Worm (Caenorhabditis elegans) whole organism, young adult: ENCODE measurements around the gene tsr-1.

Source experiments
- B0261.1 ChIP-seq: sonication (generic microtip); optimal IDR thresholded peaks from 2 replicates; lab custom pipeline; 2016; ENCODE audit warnings: mild to moderate bottlenecking, missing genetic modification characterization, moderate library complexity, missing compliant biosample characterization
- B0336.3 ChIP-seq: fragments of 200-800 bp; sonication (Bioruptor generic); IDR thresholded peaks from 2 replicates; pipeline ENCODE4 v1.3.6; 2022; ENCODE audit warnings: missing genetic modification characterization, missing compliant biosample characterization
- C06A6.2 ChIP-seq: fragments of 200-800 bp; sonication (Bioruptor generic); conservative IDR thresholded peaks from 2 replicates; pipeline ENCODE4 v1.3.6; 2022; ENCODE audit warnings: missing genetic modification characterization, missing compliant biosample characterization
- D2030.7 ChIP-seq: fragments of 200-800 bp; sonication (Bioruptor generic); IDR thresholded peaks from 2 replicates; pipeline ENCODE4 v1.3.6; 2022; ENCODE audit warnings: missing genetic modification reagents, missing genetic modification characterization, missing compliant biosample characterization
- F52B5.7 ChIP-seq: sonication (generic microtip); optimal IDR thresholded peaks from 2 replicates; lab custom pipeline; 2016; ENCODE audit warnings: mild to moderate bottlenecking, missing genetic modification characterization, missing compliant biosample characterization
- F55B11.4 ChIP-seq: sonication (generic microtip); optimal IDR thresholded peaks from 2 replicates; lab custom pipeline; 2016; ENCODE audit warnings: missing compliant biosample characterization, missing genetic modification characterization, borderline replicate concordance; ENCODE audit not compliant: insufficient read depth
- F57C9.4 ChIP-seq: sonication (generic microtip); optimal IDR thresholded peaks from 2 replicates; lab custom pipeline; 2017; ENCODE audit warnings: mild to moderate bottlenecking, missing genetic modification characterization, missing compliant biosample characterization
- Y53F4B.3 ChIP-seq: fragments of 200-800 bp; sonication (Bioruptor generic); IDR thresholded peaks from 2 replicates; pipeline ENCODE4 v1.3.6; 2022; ENCODE audit warnings: missing genetic modification reagents, missing genetic modification characterization, missing compliant biosample characterization
- Y79H2A.3 ChIP-seq: fragments of 200-800 bp; sonication (Bioruptor generic); conservative IDR thresholded peaks from 2 replicates; pipeline ENCODE4 v1.3.6; 2022; ENCODE audit warnings: missing genetic modification reagents, missing genetic modification characterization, missing compliant biosample characterization
- ZK185.1 ChIP-seq: sonication (generic microtip); optimal IDR thresholded peaks from 2 replicates; lab custom pipeline; 2016; ENCODE audit warnings: mild to moderate bottlenecking, missing genetic modification characterization, missing compliant biosample characterization; ENCODE audit not compliant: poor library complexity, severe bottlenecking
- akir-1 ChIP-seq: fragments of 200-800 bp; sonication (Bioruptor generic); optimal IDR thresholded peaks from 2 replicates; lab custom pipeline; 2018; ENCODE audit warnings: mild to moderate bottlenecking, missing genetic modification characterization, moderate library complexity, missing compliant biosample characterization
- atf-7 ChIP-seq: sonication (generic microtip); optimal IDR thresholded peaks from 2 replicates; lab custom pipeline; 2017; ENCODE audit warnings: mild to moderate bottlenecking, missing genetic modification characterization, missing compliant biosample characterization
- attf-3 ChIP-seq: fragments of 200-800 bp; sonication (Bioruptor generic); conservative IDR thresholded peaks from 2 replicates; pipeline ENCODE4 v1.3.6; 2022; ENCODE audit warnings: missing genetic modification reagents, missing genetic modification characterization, missing compliant biosample characterization
- attf-5 ChIP-seq: fragments of 200-800 bp; sonication (Bioruptor generic); optimal IDR thresholded peaks from 2 replicates; lab custom pipeline; 2018; ENCODE audit warnings: mild to moderate bottlenecking, missing genetic modification characterization, missing compliant biosample characterization
- ceh-100 ChIP-seq: fragments of 200-800 bp; sonication (Bioruptor generic); IDR thresholded peaks from 2 replicates; pipeline ENCODE4 v1.3.6; 2022; ENCODE audit warnings: missing genetic modification reagents, missing genetic modification characterization, missing compliant biosample characterization
- ceh-27 ChIP-seq: fragments of 200-800 bp; sonication (Bioruptor generic); optimal IDR thresholded peaks from 2 replicates; lab custom pipeline; 2018; ENCODE audit warnings: mild to moderate bottlenecking, missing genetic modification characterization, moderate library complexity, missing compliant biosample characterization
- ceh-58 ChIP-seq: fragments of 200-800 bp; sonication (Bioruptor generic); IDR thresholded peaks from 2 replicates; pipeline ENCODE4 v1.3.6; 2022; ENCODE audit warnings: missing genetic modification characterization, missing compliant biosample characterization
- die-1 ChIP-seq: sonication (generic microtip); optimal IDR thresholded peaks from 2 replicates; lab custom pipeline; 2016; ENCODE audit warnings: missing genotype, mild to moderate bottlenecking, missing genetic modification characterization, missing compliant biosample characterization
- efl-1 ChIP-seq: fragments of 150-350 bp; optimal IDR thresholded peaks from 2 replicates; lab custom pipeline; 2014; ENCODE audit warnings: missing biosample characterization, missing genetic modification reagents, missing genetic modification characterization
- ekl-4 ChIP-seq: fragments of 200-800 bp; sonication (Bioruptor generic); IDR thresholded peaks from 2 replicates; pipeline ENCODE4 v1.3.6; 2022; ENCODE audit warnings: missing genetic modification reagents, missing genetic modification characterization, missing compliant biosample characterization
- ets-4 ChIP-seq: fragments of 200-800 bp; sonication (Bioruptor generic); optimal IDR thresholded peaks from 2 replicates; lab custom pipeline; 2018; ENCODE audit warnings: mild to moderate bottlenecking, missing genetic modification characterization, missing compliant biosample characterization
- him-1 ChIP-seq: sonication (generic microtip); optimal IDR thresholded peaks from 2 replicates; lab custom pipeline; 2016; ENCODE audit warnings: missing genotype, missing genetic modification reagents, missing genetic modification characterization, missing compliant biosample characterization
- let-526 ChIP-seq: fragments of 200-800 bp; sonication (Bioruptor generic); IDR thresholded peaks from 2 replicates; pipeline ENCODE4 v1.3.6; 2022; ENCODE audit warnings: missing genetic modification reagents, missing genetic modification characterization, missing compliant biosample characterization
- let-607 ChIP-seq, 2 experiments: fragments of 200-800 bp in 1 of 2; sonication (Bioruptor generic) in 1 of 2; sonication (generic microtip) in 1 of 2; optimal IDR thresholded peaks; 2 replicates each; lab custom pipeline; 2016 to 2018; ENCODE audit warnings: mild to moderate bottlenecking in 2 of 2, missing compliant biosample characterization in 2 of 2, missing genetic modification characterization in 2 of 2, moderate library complexity in 2 of 2, missing genotype in 1 of 2
- lin-35 ChIP-seq, 3 experiments: fragments of 150-350 bp in 2 of 3; sonication (generic microtip) in 1 of 3; optimal IDR thresholded peaks; 2 replicates each; lab custom pipeline; 2014 to 2018; ENCODE audit warnings: missing biosample characterization in 3 of 3, missing genetic modification characterization in 3 of 3, missing genetic modification reagents in 3 of 3
- lin-54 ChIP-seq: fragments of 200-800 bp; sonication (Bioruptor generic); optimal IDR thresholded peaks from 2 replicates; lab custom pipeline; 2018; ENCODE audit warnings: mild to moderate bottlenecking, missing genetic modification characterization, missing compliant biosample characterization
- lir-1 ChIP-seq: fragments of 200-800 bp; sonication (Bioruptor generic); conservative IDR thresholded peaks from 2 replicates; pipeline ENCODE4 v1.3.6; 2022; ENCODE audit warnings: missing genetic modification reagents, missing genetic modification characterization, missing compliant biosample characterization
- madf-10 ChIP-seq: sonication (generic microtip); optimal IDR thresholded peaks from 2 replicates; lab custom pipeline; 2016; ENCODE audit warnings: mild to moderate bottlenecking, missing genetic modification characterization, missing compliant biosample characterization
- madf-3 ChIP-seq: fragments of 200-800 bp; sonication (Bioruptor generic); IDR thresholded peaks from 2 replicates; pipeline ENCODE4 v1.3.6; 2022; ENCODE audit warnings: missing genetic modification reagents, missing genetic modification characterization, missing compliant biosample characterization
- madf-6 ChIP-seq: fragments of 200-800 bp; sonication (Bioruptor generic); IDR thresholded peaks from 2 replicates; pipeline ENCODE4 v1.3.6; 2022; ENCODE audit warnings: missing genetic modification reagents, missing genetic modification characterization, missing compliant biosample characterization
- mxl-1 ChIP-seq: sonication (generic microtip); optimal IDR thresholded peaks from 2 replicates; lab custom pipeline; 2016; ENCODE audit warnings: missing genetic modification characterization, missing compliant biosample characterization
- nfya-2 ChIP-seq: fragments of 200-800 bp; sonication (Bioruptor generic); IDR thresholded peaks from 2 replicates; pipeline ENCODE4 v1.3.6; 2022; ENCODE audit warnings: missing genetic modification reagents, missing genetic modification characterization, missing compliant biosample characterization
- nhr-120 ChIP-seq: fragments of 200-800 bp; sonication (Bioruptor generic); IDR thresholded peaks from 2 replicates; pipeline ENCODE4 v1.3.6; 2022; ENCODE audit warnings: missing genetic modification characterization, missing compliant biosample characterization
- pbrm-1 ChIP-seq: fragments of 200-800 bp; sonication (Bioruptor generic); IDR thresholded peaks from 2 replicates; pipeline ENCODE4 v1.3.6; 2022; ENCODE audit warnings: missing genetic modification reagents, missing genetic modification characterization, missing compliant biosample characterization
- rcor-1 ChIP-seq: fragments of 200-800 bp; sonication (Bioruptor generic); IDR thresholded peaks from 2 replicates; pipeline ENCODE4 v1.3.6; 2022; ENCODE audit warnings: missing genetic modification reagents, missing genetic modification characterization, missing compliant biosample characterization
- rec-8 ChIP-seq, 2 experiments: sonication (generic microtip); optimal IDR thresholded peaks; 2 replicates each; lab custom pipeline; 2016; ENCODE audit warnings: mild to moderate bottlenecking in 2 of 2, missing genetic modification characterization in 2 of 2, missing genetic modification reagents in 2 of 2, missing genotype in 2 of 2, missing biosample characterization in 1 of 2, missing compliant biosample characterization in 1 of 2, moderate library complexity in 1 of 2
- sea-2 ChIP-seq: fragments of 200-800 bp; sonication (Bioruptor generic); IDR thresholded peaks from 2 replicates; pipeline ENCODE4 v1.3.6; 2022; ENCODE audit warnings: missing genetic modification characterization, missing compliant biosample characterization
- snpc-3.4 ChIP-seq: sonication (generic microtip); optimal IDR thresholded peaks from 2 replicates; lab custom pipeline; 2017; ENCODE audit warnings: missing genetic modification characterization, mild to moderate bottlenecking, missing compliant biosample characterization, antibody characterized with exemption, moderate library complexity, missing genotype, missing genetic modification reagents
- sptf-2 ChIP-seq: fragments of 200-800 bp; sonication (Bioruptor generic); optimal IDR thresholded peaks from 2 replicates; lab custom pipeline; 2018; ENCODE audit warnings: mild to moderate bottlenecking, missing genetic modification characterization, missing compliant biosample characterization
- ztf-3 ChIP-seq: fragments of 200-800 bp; sonication (Bioruptor generic); optimal IDR thresholded peaks from 2 replicates; lab custom pipeline; 2018; ENCODE audit warnings: mild to moderate bottlenecking, missing genetic modification characterization, missing compliant biosample characterization

The tsr-1 gene

ce11 chrII:2421185-2421584 lies 52.0 kb downstream of the tsr-1 start:
- TF ChIP-seq ceh-100 (no peak), nhr-120 (GFP tag; lab: Robert Waterston, UW) (no peak), D2030.7 (GFP tag; lab: Robert Waterston, UW) (no peak), nfya-2 (GFP tag; lab: Robert Waterston, UW) (no peak), rcor-1 (GFP tag; lab: Robert Waterston, UW) (no peak), lin-54 (GFP tag; lab: Kevin White, UChicago) (no peak), rec-8 (tag; optimal IDR thresholded peaks at IDR 0.05; lab: Kevin White, UChicago) (no peak), lin-35 (GFP tag; optimal IDR thresholded peaks at IDR 0.05; lab: Kevin White, UChicago) (no peak), Y79H2A.3 (GFP tag; lab: Robert Waterston, UW) (no peak), die-1 (no peak), akir-1 (GFP tag; lab: Kevin White, UChicago) (no peak)

ce11 chrII:2420685-2421084 lies 52.5 kb downstream of the tsr-1 start:
- TF ChIP-seq die-1 (no peak), F57C9.4 (tag; lab: Kevin White, UChicago) (no peak), ets-4 (GFP tag; lab: Kevin White, UChicago) (no peak), him-1 (tag; lab: Kevin White, UChicago) (no peak), madf-3 (GFP tag; lab: Robert Waterston, UW) (no peak)

- TF ChIP-seq attf-3 (no peak), madf-6 (GFP tag; lab: Robert Waterston, UW) (no peak), lir-1 (GFP tag; lab: Robert Waterston, UW) (no peak), B0336.3 (no peak), lin-54 (GFP tag; lab: Kevin White, UChicago) (no peak), sptf-2 (no peak), F52B5.7 (tag; lab: Kevin White, UChicago) (no peak), let-607 (tag; optimal IDR thresholded peaks at IDR 0.05; lab: Kevin White, UChicago) (no peak), Y53F4B.3 (GFP tag; lab: Robert Waterston, UW) (no peak), ceh-58 (GFP tag; lab: Robert Waterston, UW) (no peak), let-526 (GFP tag; lab: Robert Waterston, UW) (no peak), efl-1 (GFP tag; lab: Kevin White, UChicago) (no peak), mxl-1 (tag; lab: Kevin White, UChicago) (no peak), ceh-27 (GFP tag; lab: Kevin White, UChicago) (no peak)
These were observed 54.3 kb downstream of the tsr-1 start, which contains the start of gene fbxc-20 for ce11 chrII:2418836-2419235. Gene fbxc-20, plus strand, starts transcription at chrII:2419136.

ce11 chrII:2417889-2418288 lies 55.3 kb downstream of the tsr-1 start, which contains the start of the genes F42G2.5 and F42G2.7:
Gene F42G2.5, minus strand, starts transcription at chrII:2417989.
Gene F42G2.7, plus strand, starts transcription at chrII:2418158.
- TF ChIP-seq ztf-3 (GFP tag; lab: Kevin White, UChicago) (no peak), nfya-2 (GFP tag; lab: Robert Waterston, UW) (no peak), F55B11.4 (no peak), ekl-4 (GFP tag; lab: Robert Waterston, UW) (no peak), pbrm-1 (no peak), C06A6.2 (GFP tag; lab: Robert Waterston, UW) (no peak), lin-35 (GFP tag; optimal IDR thresholded peaks at IDR 0.05; lab: Kevin White, UChicago) (no peak), mxl-1 (tag; lab: Kevin White, UChicago) (no peak), madf-10 (no peak), die-1 (no peak), atf-7 (tag; lab: Kevin White, UChicago) (no peak), B0261.1 (no peak), snpc-3.4 (no peak), madf-6 (GFP tag; lab: Robert Waterston, UW) (no peak), ceh-27 (GFP tag; lab: Kevin White, UChicago) (no peak), sea-2 (no peak), ZK185.1 (no peak), attf-5 (GFP tag; lab: Kevin White, UChicago) (no peak), Y79H2A.3 (GFP tag; lab: Robert Waterston, UW) (no peak)
